Worm (Caenorhabditis elegans): ENCODE results near the gene svop-1.
A peak's percentile ranks its signal among the peaks of the same experiment; 100 is the strongest.

DNA sequence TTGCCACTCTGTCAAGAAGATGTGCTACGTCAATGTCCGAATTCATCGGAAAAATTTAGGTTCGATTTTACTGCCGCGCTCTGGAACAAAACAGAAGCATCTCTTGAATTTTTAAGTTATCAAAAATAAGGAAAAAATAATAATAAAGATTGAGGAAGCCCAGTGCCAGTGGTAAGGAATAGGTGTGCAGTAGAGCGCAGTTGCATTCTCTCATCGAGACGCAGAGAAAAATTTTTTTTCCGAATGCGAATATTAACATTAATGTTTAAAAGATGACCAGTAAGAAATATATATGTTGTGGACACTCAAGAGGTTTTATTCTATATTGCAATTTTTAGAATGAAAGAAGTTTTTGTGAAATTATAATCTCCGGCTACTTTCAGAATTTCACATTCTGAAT is 37.6 kb downstream of the svop-1 start:
- TF ChIP-seq ztf-29 (GFP tag; IDR thresholded peaks at IDR 0.05) (peak; percentile 46; the same call in 1 of the 2 replicates), cog-1 (tag; optimal IDR thresholded peaks at IDR 0.05) (peak; percentile 10), tab-1 (GFP tag; IDR thresholded peaks at IDR 0.05) (no peak), klf-2 (GFP tag; conservative IDR thresholded peaks at IDR 0.05) (no peak), ztf-23 (GFP tag; IDR thresholded peaks at IDR 0.05) (no peak), flt-1 (GFP tag; IDR thresholded peaks at IDR 0.05) (no peak), T22C8.4 (GFP tag; IDR thresholded peaks at IDR 0.05) (no peak)
